Worm (Caenorhabditis elegans): ENCODE measurements around the gene srw-56.
A peak's percentile ranks its signal among the peaks of the same experiment; 100 is the strongest.

Gene srw-56

ce11 chrV:15922979-15923378, 29.7 kb downstream of the srw-56 start, which contains the start of gene F35E8.13:
TSS of gene F35E8.13 (plus strand) at chrV:15923279.
- TF ChIP-seq C08G9.2 (tag; optimal IDR thresholded peaks at IDR 0.05) (no peak), tbx-7 (tag; optimal IDR thresholded peaks at IDR 0.05) (no peak), ceh-34 (tag; optimal IDR thresholded peaks at IDR 0.05) (no peak), fax-1 (tag; optimal IDR thresholded peaks at IDR 0.05) (no peak), pha-4 (tag; optimal IDR thresholded peaks at IDR 0.05) (no peak), ceh-24 (tag; optimal IDR thresholded peaks at IDR 0.05) (no peak), gmeb-2 (tag; optimal IDR thresholded peaks at IDR 0.05) (no peak), nhr-232 (tag; optimal IDR thresholded peaks at IDR 0.05) (no peak), odd-2 (tag; optimal IDR thresholded peaks at IDR 0.05) (no peak), pat-9 (tag; optimal IDR thresholded peaks at IDR 0.05) (no peak), ref-2 (tag; optimal IDR thresholded peaks at IDR 0.05) (no peak), C38D4.7 (GFP tag; optimal IDR thresholded peaks at IDR 0.05) (no peak), che-1 (tag; optimal IDR thresholded peaks at IDR 0.05) (no peak), pros-1 (tag; optimal IDR thresholded peaks at IDR 0.05) (no peak), tbx-2 (tag; optimal IDR thresholded peaks at IDR 0.05) (no peak), ceh-31 (tag; optimal IDR thresholded peaks at IDR 0.05) (no peak), T23F11.4 (GFP tag; optimal IDR thresholded peaks at IDR 0.05) (no peak), hlh-8 (tag; optimal IDR thresholded peaks at IDR 0.05) (no peak)

DNA sequence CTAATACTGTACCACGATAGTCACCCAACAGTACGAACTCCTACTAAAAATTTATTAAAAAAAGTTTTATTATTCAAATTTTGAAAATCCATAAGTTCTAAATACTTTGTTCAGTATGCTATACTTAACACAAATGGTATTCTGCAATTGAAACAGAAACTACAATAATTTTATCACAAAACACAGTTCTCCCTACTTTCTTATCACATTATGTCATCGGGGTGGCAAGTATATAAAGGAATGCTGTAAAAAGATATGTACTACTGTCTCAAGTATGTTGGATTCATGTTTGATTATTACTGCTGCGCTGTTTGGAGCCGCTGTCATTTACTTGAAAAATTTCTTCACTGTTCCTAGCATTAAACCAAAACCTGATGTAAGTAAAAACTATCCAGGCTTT, 31.6 kb downstream of the srw-56 start, which contains the start of gene cdr-1:
TSS of gene cdr-1 (plus strand) at position 208 of the 400 bp plus-strand sequence.
- TF ChIP-seq pros-1 (tag; optimal IDR thresholded peaks at IDR 0.05), result no peak
- TF ChIP-seq pax-1 (tag; optimal IDR thresholded peaks at IDR 0.05), result no peak
- no peak for TF ChIP-seq odd-2 (tag; optimal IDR thresholded peaks at IDR 0.05)
- peak; percentile 34 for TF ChIP-seq elt-2 (tag; optimal IDR thresholded peaks at IDR 0.05)
- TF ChIP-seq dmd-4 (tag; optimal IDR thresholded peaks at IDR 0.05; ENCODE audit: borderline replicate concordance), result no peak

DNA sequence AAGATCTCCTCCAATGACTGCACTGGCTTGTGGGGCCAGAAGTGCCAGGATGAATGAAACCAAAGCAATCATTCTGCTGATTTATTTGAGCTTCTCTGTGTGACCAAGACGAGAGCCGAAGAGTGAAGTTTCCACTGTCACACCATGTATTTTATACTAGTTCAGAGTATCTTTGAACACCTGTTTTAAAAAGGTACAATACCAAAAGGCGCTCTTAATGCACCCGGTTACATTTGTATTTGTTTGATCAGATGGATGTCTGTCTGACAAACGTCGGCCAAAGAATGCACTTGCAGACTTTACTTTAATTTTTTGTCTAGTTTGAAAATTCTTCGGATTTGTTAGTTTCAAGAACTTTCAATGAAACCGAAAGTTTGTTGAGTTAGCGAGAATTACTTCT, 32.4 kb downstream of the srw-56 start, which contains the start of gene F35E8.10:
TSS of gene F35E8.10 (minus strand) at position 101 of the 400 bp plus-strand sequence.
- no peak for TF ChIP-seq dmd-4 (tag; optimal IDR thresholded peaks at IDR 0.05; ENCODE audit: borderline replicate concordance)
- TF ChIP-seq tbx-2 (tag; optimal IDR thresholded peaks at IDR 0.05), result no peak
- TF ChIP-seq dve-1 (tag; optimal IDR thresholded peaks at IDR 0.05), result no peak
- TF ChIP-seq eyg-1 (tag; optimal IDR thresholded peaks at IDR 0.05), result no peak
- TF ChIP-seq ttx-3 (tag; optimal IDR thresholded peaks at IDR 0.05), result no peak
- no peak for TF ChIP-seq unc-86 (tag; optimal IDR thresholded peaks at IDR 0.05)
- no peak for TF ChIP-seq nhr-11 (tag; optimal IDR thresholded peaks at IDR 0.05)
- no peak for TF ChIP-seq fkh-10 (GFP tag; optimal IDR thresholded peaks at IDR 0.05)
- TF ChIP-seq hlh-6 (tag; optimal IDR thresholded peaks at IDR 0.05), result no peak
- no peak for TF ChIP-seq syd-9 (tag; optimal IDR thresholded peaks at IDR 0.05)
- no peak for TF ChIP-seq elt-2 (tag; optimal IDR thresholded peaks at IDR 0.05)
- TF ChIP-seq C38D4.7 (GFP tag; optimal IDR thresholded peaks at IDR 0.05), result no peak
- TF ChIP-seq hlh-8 (tag; optimal IDR thresholded peaks at IDR 0.05), result no peak
- no peak for TF ChIP-seq unc-3 (GFP tag; conservative IDR thresholded peaks at IDR 0.05)
- no peak for TF ChIP-seq unc-3 (tag; optimal IDR thresholded peaks at IDR 0.05)
- TF ChIP-seq nhr-232 (tag; optimal IDR thresholded peaks at IDR 0.05), result no peak
- no peak for TF ChIP-seq zip-5 (tag; optimal IDR thresholded peaks at IDR 0.05)
- no peak for TF ChIP-seq unc-55 (GFP tag; optimal IDR thresholded peaks at IDR 0.05)

DNA sequence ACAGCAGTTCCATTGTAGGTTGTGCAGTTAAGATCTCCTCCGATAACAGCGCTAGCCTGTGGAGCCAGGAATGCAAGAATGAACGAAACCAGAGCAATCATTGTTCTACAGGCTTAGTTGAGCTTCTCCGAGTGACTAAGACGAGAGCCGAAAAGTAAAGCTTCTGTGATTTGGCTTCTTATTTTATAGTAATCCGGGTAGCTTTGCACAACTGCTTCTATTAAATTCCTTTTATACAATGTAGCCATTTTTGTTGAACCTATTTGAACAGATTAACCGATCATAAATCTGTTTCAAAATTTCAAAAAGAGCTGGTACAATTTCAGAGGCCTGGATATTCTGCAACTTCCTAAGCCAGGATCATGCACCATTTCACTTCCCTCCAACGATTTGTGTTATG, 35.2 kb downstream of the srw-56 start, which contains the start of gene F35E8.9:
TSS of gene F35E8.9 (minus strand) at position 101 of the 400 bp plus-strand sequence.
- TF ChIP-seq sdc-2 (tag; optimal IDR thresholded peaks at IDR 0.05), result no peak
- TF ChIP-seq unc-55 (GFP tag; optimal IDR thresholded peaks at IDR 0.05), result no peak
- no peak for TF ChIP-seq ceh-48 (tag; optimal IDR thresholded peaks at IDR 0.05)
- TF ChIP-seq npax-4 (tag; optimal IDR thresholded peaks at IDR 0.05), result no peak
- TF ChIP-seq syd-9 (tag; optimal IDR thresholded peaks at IDR 0.05), result no peak

All from whole organism, late embryonic.